Fruit fly (Drosophila melanogaster): ENCODE measurements around the gene CG17233.

Gene CG17233

DNA sequence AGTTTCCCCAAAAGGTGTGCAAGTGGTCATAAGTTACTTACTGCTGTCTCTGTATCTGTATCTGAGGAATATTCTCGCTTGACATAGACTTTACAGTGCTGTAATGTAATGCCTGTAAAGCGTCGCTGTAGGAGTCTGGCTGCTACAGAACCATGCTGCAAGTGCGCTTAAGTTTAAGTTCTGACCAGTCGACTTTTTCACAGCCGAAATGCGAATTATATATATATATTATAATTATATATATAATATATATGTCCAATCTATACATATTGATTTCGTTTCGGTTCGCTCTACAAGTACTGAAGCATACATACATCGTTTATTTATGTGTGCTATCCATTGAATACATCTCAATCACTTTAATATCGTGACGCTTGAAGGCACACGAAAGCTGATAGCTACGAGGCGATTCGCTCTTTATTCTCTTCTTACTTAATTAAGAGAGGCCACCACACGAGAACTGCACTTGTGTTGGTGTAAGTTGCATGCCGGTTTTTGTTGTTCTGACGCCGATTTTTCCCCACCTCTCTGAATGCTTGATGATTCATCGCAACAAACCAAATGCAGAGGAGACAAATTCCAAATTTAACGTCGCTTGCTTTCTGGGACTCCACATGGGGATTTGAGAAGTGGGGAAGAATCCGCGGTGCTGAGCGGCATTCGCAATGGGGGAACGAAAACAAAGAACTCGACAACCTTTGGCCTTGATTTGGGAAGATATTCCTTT is 55.2 kb downstream of the CG17233 start:
- TF ChIP-seq gl (tag; optimal IDR thresholded peaks at IDR 0.05) (no peak), CG34367 (tag; optimal IDR thresholded peaks at IDR 0.05) (peak; percentile 29), fd96Ca (GFP tag; IDR thresholded peaks at IDR 0.05) (no peak), Ets98B (GFP tag; IDR thresholded peaks at IDR 0.05) (peak; percentile 23; the same call in 1 of the 2 replicates), Pif1B (GFP tag; optimal IDR thresholded peaks at IDR 0.05) (no peak), CG9948 (tag; optimal IDR thresholded peaks at IDR 0.05) (no peak), CG14655 (GFP tag; optimal IDR thresholded peaks at IDR 0.05) (no peak), CG32121 (GFP tag; IDR thresholded peaks at IDR 0.05) (no peak), CG13204 (GFP tag; optimal IDR thresholded peaks at IDR 0.05) (peak; percentile 70), D1 (tag; optimal IDR thresholded peaks at IDR 0.05) (no peak), Pif1A (GFP tag; optimal IDR thresholded peaks at IDR 0.05) (no peak), CG4496 (GFP tag; IDR thresholded peaks at IDR 0.05) (no peak), CG12605 (GFP tag; IDR thresholded peaks at IDR 0.05) (no peak), CG10348 (GFP tag; IDR thresholded peaks at IDR 0.05) (no peak), rn (GFP tag; IDR thresholded peaks at IDR 0.05) (no peak), CG17806 (tag; optimal IDR thresholded peaks at IDR 0.05) (peak; percentile 11), CG8159 (tag; optimal IDR thresholded peaks at IDR 0.05) (peak; percentile 2), EcR (GFP tag; optimal IDR thresholded peaks at IDR 0.05) (peak; percentile 74), CG15710 (tag; optimal IDR thresholded peaks at IDR 0.05) (peak; percentile 4), Snoo (tag; optimal IDR thresholded peaks at IDR 0.05) (no peak), CG8301 (tag; optimal IDR thresholded peaks at IDR 0.05) (no peak)

DNA sequence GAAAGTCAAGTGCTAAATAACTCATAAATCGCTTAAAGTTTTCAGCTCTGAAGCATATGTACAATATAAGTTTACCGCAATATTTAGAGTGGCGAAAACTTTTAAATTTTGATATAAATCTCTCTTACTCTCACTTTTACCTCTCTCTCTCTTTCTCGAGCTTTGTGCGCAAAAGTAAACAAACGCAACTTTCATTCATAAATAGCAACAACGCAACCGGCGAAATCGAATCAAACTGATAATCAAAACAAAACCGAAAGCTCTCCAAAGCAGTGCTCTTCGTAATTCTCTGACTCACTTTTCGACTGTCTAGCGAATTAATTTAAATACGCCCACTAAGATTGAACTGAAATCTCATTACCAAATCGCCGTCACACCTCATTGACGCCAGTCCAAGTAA is 55.8 kb downstream of the CG17233 start:
- TF ChIP-seq CG14655 (GFP tag; optimal IDR thresholded peaks at IDR 0.05) (no peak), EcR (GFP tag; optimal IDR thresholded peaks at IDR 0.05) (no peak), fd96Ca (GFP tag; IDR thresholded peaks at IDR 0.05) (no peak), D1 (tag; optimal IDR thresholded peaks at IDR 0.05) (no peak), CG32121 (GFP tag; IDR thresholded peaks at IDR 0.05) (no peak), CG10348 (GFP tag; IDR thresholded peaks at IDR 0.05) (no peak), gl (tag; optimal IDR thresholded peaks at IDR 0.05) (no peak), Pif1A (GFP tag; optimal IDR thresholded peaks at IDR 0.05) (no peak), CG8301 (tag; optimal IDR thresholded peaks at IDR 0.05) (no peak), CG4496 (GFP tag; IDR thresholded peaks at IDR 0.05) (no peak), CG13204 (GFP tag; optimal IDR thresholded peaks at IDR 0.05) (no peak), CG9948 (tag; optimal IDR thresholded peaks at IDR 0.05) (no peak)

DNA sequence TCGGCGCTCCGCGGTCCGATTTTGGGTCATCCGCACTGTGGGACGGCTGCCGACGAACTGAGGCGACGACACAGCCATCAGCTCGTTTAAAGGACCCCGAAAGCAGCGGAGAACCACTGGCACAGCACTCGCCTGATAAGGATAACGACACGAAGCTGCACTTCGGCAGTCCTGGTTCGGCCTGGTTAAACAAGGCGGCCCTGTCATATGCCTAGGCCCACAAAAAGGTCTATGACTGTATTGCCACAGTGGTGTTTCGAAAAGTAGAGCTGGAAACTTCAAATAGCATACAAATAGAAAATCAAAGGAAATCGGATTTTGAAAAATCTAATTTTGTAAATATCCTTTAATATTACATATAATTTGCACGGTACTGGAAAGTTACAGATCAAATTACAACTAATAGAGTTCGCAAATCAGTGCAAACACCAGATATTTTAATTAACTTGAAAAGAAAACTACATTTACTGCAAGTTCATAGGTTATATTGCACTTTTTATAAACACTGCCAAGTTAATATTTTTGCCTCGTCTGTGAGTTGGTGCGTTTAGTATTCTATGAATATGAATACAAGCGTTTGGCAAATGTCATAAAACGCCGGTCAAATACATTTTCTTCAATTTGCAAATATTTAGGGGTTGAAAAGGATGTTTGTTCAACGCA is 56.4 kb downstream of the CG17233 start:
- TF ChIP-seq EcR (GFP tag; optimal IDR thresholded peaks at IDR 0.05), result peak; percentile 1
- TF ChIP-seq CG15710 (tag; optimal IDR thresholded peaks at IDR 0.05), result peak; percentile 74
- no peak for TF ChIP-seq Ets98B (GFP tag; IDR thresholded peaks at IDR 0.05)
- TF ChIP-seq D1 (tag; optimal IDR thresholded peaks at IDR 0.05), result no peak
- TF ChIP-seq gl (tag; optimal IDR thresholded peaks at IDR 0.05), result no peak
- TF ChIP-seq CG14655 (GFP tag; optimal IDR thresholded peaks at IDR 0.05), result peak; percentile 70
- TF ChIP-seq CG12605 (GFP tag; IDR thresholded peaks at IDR 0.05), result no peak
- TF ChIP-seq Pif1B (GFP tag; optimal IDR thresholded peaks at IDR 0.05), result peak; percentile 23
- no peak for TF ChIP-seq CG4496 (GFP tag; IDR thresholded peaks at IDR 0.05)
- peak; percentile 25 for TF ChIP-seq CG17806 (tag; optimal IDR thresholded peaks at IDR 0.05)
- TF ChIP-seq CG32121 (GFP tag; IDR thresholded peaks at IDR 0.05), result no peak
- TF ChIP-seq CG13204 (GFP tag; optimal IDR thresholded peaks at IDR 0.05), result no peak
- TF ChIP-seq CG34367 (tag; optimal IDR thresholded peaks at IDR 0.05), result peak; percentile 74
- peak; percentile 57 for TF ChIP-seq CG9948 (tag; optimal IDR thresholded peaks at IDR 0.05)
- TF ChIP-seq CG8301 (tag; optimal IDR thresholded peaks at IDR 0.05), result peak; percentile 41
- 0 out of 2 replicates have a peak, but pooled peaks have one; percentile 35 for TF ChIP-seq CG10348 (GFP tag; IDR thresholded peaks at IDR 0.05)
- peak; percentile 63 for TF ChIP-seq CG8159 (tag; optimal IDR thresholded peaks at IDR 0.05)
- no peak for TF ChIP-seq Snoo (tag; optimal IDR thresholded peaks at IDR 0.05)
- no peak for TF ChIP-seq rn (GFP tag; IDR thresholded peaks at IDR 0.05)
- peak; percentile 0 for TF ChIP-seq Pif1A (GFP tag; optimal IDR thresholded peaks at IDR 0.05)
- no peak for TF ChIP-seq fd96Ca (GFP tag; IDR thresholded peaks at IDR 0.05)

DNA sequence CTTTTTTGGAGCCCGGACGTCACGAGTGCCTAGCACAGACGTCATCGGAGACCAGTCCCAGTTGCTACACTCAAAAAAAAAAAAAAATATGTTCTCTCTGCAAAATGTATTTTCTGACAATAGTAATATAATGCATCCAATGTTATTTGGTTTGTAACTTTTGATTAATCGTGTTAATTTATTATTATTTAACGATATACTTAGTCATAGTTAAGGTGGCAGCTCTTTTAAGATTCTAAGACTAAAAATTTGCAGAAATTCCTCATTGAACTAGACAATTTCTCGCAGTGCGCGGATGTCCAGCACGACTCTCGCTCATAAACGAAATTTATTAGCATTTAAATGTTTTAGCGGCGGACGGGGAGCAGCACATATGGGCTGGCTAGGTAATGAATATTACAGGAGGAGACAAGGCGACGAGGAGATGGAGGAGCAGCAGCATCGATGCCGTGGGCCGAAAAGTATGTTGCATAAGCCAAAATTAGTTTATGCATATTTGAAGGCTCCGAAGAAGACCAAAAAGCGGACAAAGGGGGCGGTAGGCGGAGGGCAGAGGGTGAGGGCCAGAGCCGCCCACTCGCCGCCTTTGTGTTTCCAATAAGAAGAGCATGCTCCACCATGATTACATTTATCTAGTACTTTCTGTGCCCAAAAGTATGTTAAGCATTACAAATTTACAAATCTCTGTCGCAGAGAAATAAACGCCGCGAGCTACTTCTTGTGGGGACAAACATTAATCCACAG is 58.2 kb downstream of the CG17233 start:
- no peak for TF ChIP-seq CG12605 (GFP tag; IDR thresholded peaks at IDR 0.05)
- TF ChIP-seq CG4496 (GFP tag; IDR thresholded peaks at IDR 0.05), result no peak; the same call in 1 of the 3 replicates
- peak; percentile 78 for TF ChIP-seq CG8159 (tag; optimal IDR thresholded peaks at IDR 0.05)
- peak; percentile 58 for TF ChIP-seq Pif1A (GFP tag; optimal IDR thresholded peaks at IDR 0.05)
- peak; percentile 64 for TF ChIP-seq CG9948 (tag; optimal IDR thresholded peaks at IDR 0.05)
- peak; percentile 58 for TF ChIP-seq CG34367 (tag; optimal IDR thresholded peaks at IDR 0.05)
- TF ChIP-seq rn (GFP tag; IDR thresholded peaks at IDR 0.05), result no peak
- TF ChIP-seq D1 (tag; optimal IDR thresholded peaks at IDR 0.05), result no peak
- 0 out of 2 replicates have a peak, but pooled peaks have one; percentile 23 for TF ChIP-seq CG32121 (GFP tag; IDR thresholded peaks at IDR 0.05)
- TF ChIP-seq gl (tag; optimal IDR thresholded peaks at IDR 0.05), result peak; percentile 7
- 0 out of 3 replicates have a peak, but pooled peaks have one; percentile 40 for TF ChIP-seq fd96Ca (GFP tag; IDR thresholded peaks at IDR 0.05)
- peak; percentile 20 for TF ChIP-seq Ets98B (GFP tag; IDR thresholded peaks at IDR 0.05)
- peak; percentile 68 for TF ChIP-seq CG8301 (tag; optimal IDR thresholded peaks at IDR 0.05)
- no peak; the same call in 1 of the 2 replicates for TF ChIP-seq CG10348 (GFP tag; IDR thresholded peaks at IDR 0.05)
- TF ChIP-seq CG15710 (tag; optimal IDR thresholded peaks at IDR 0.05), result peak; percentile 74
- TF ChIP-seq Snoo (tag; optimal IDR thresholded peaks at IDR 0.05), result no peak
- peak; percentile 57 for TF ChIP-seq Pif1B (GFP tag; optimal IDR thresholded peaks at IDR 0.05)
- TF ChIP-seq CG14655 (GFP tag; optimal IDR thresholded peaks at IDR 0.05), result peak; percentile 73
- peak; percentile 73 for TF ChIP-seq CG17806 (tag; optimal IDR thresholded peaks at IDR 0.05)
- no peak for TF ChIP-seq EcR (GFP tag; optimal IDR thresholded peaks at IDR 0.05)
- no peak for TF ChIP-seq CG13204 (GFP tag; optimal IDR thresholded peaks at IDR 0.05)
